Worm (Caenorhabditis elegans) whole organism, young adult: Measurements from ENCODE around the gene F56D6.12.
"Not testable (repeated sequence)": the region's sequence is repeated elsewhere in the genome, so short reads cannot be mapped to it uniquely, and the experiment has no call there.

Experiments
- B0336.3 ChIP-seq: fragments of 200-800 bp; sonication (Bioruptor generic); IDR thresholded peaks from 2 replicates; pipeline ENCODE4 v1.3.6; 2022; ENCODE audit warnings: missing genetic modification characterization, missing compliant biosample characterization
- F23B12.7 ChIP-seq: sonication (generic microtip); optimal IDR thresholded peaks from 2 replicates; lab custom pipeline; 2017; ENCODE audit warnings: missing genetic modification characterization, mild to moderate bottlenecking, missing compliant biosample characterization, antibody characterized with exemption, moderate library complexity; ENCODE audit not compliant: insufficient read depth
- F39B2.1 ChIP-seq: fragments of 200-800 bp; sonication (Bioruptor generic); IDR thresholded peaks from 2 replicates; pipeline ENCODE4 v1.3.6; 2022; ENCODE audit warnings: missing genetic modification reagents, missing genetic modification characterization, missing compliant biosample characterization
- K11D2.4 ChIP-seq: fragments of 200-800 bp; sonication (Bioruptor generic); IDR thresholded peaks from 2 replicates; pipeline ENCODE4 v1.3.6; 2022; ENCODE audit warnings: missing genetic modification reagents, missing genetic modification characterization, missing compliant biosample characterization
- Y56A3A.18 ChIP-seq: fragments of 200-800 bp; sonication (Bioruptor generic); IDR thresholded peaks from 2 replicates; pipeline ENCODE4 v1.3.6; 2022; ENCODE audit warnings: missing genetic modification reagents, missing genetic modification characterization, missing compliant biosample characterization
- Y67H2A.10 ChIP-seq: fragments of 200-800 bp; sonication (Bioruptor generic); conservative IDR thresholded peaks from 2 replicates; pipeline ENCODE4 v1.3.6; 2022; ENCODE audit warnings: missing genetic modification reagents, missing genetic modification characterization, missing compliant biosample characterization
- Y79H2A.3 ChIP-seq: fragments of 200-800 bp; sonication (Bioruptor generic); conservative IDR thresholded peaks from 2 replicates; pipeline ENCODE4 v1.3.6; 2022; ENCODE audit warnings: missing genetic modification reagents, missing genetic modification characterization, missing compliant biosample characterization
- ZK185.1 ChIP-seq: sonication (generic microtip); optimal IDR thresholded peaks from 2 replicates; lab custom pipeline; 2016; ENCODE audit warnings: mild to moderate bottlenecking, missing genetic modification characterization, missing compliant biosample characterization; ENCODE audit not compliant: poor library complexity, severe bottlenecking
- aptf-3 ChIP-seq: fragments of 200-800 bp; sonication (Bioruptor generic); IDR thresholded peaks from 2 replicates; pipeline ENCODE4 v1.3.6; 2022; ENCODE audit warnings: missing genetic modification characterization, missing compliant biosample characterization
- attf-6 ChIP-seq: fragments of 200-800 bp; sonication (Bioruptor generic); IDR thresholded peaks from 2 replicates; pipeline ENCODE4 v1.3.6; 2022; ENCODE audit warnings: missing genetic modification reagents, missing genetic modification characterization, missing compliant biosample characterization
- ceh-100 ChIP-seq: fragments of 200-800 bp; sonication (Bioruptor generic); IDR thresholded peaks from 2 replicates; pipeline ENCODE4 v1.3.6; 2022; ENCODE audit warnings: missing genetic modification reagents, missing genetic modification characterization, missing compliant biosample characterization
- ceh-40 ChIP-seq: fragments of 200-800 bp; sonication (Bioruptor generic); IDR thresholded peaks from 2 replicates; pipeline ENCODE4 v1.3.6; 2022; ENCODE audit warnings: missing genetic modification characterization, missing compliant biosample characterization
- ceh-79 ChIP-seq: sonication (generic microtip); optimal IDR thresholded peaks from 2 replicates; lab custom pipeline; 2017; ENCODE audit warnings: mild to moderate bottlenecking, missing genetic modification characterization, missing compliant biosample characterization
- dox-1 ChIP-seq: fragments of 200-800 bp; sonication (Bioruptor generic); IDR thresholded peaks from 2 replicates; pipeline ENCODE4 v1.3.6; 2022; ENCODE audit warnings: missing genetic modification reagents, missing genetic modification characterization, missing compliant biosample characterization
- egrh-3 ChIP-seq: fragments of 200-800 bp; sonication (Bioruptor generic); IDR thresholded peaks from 2 replicates; pipeline ENCODE4 v1.3.6; 2022; ENCODE audit warnings: missing genetic modification reagents, missing genetic modification characterization, missing compliant biosample characterization
- ets-4 ChIP-seq: fragments of 200-800 bp; sonication (Bioruptor generic); optimal IDR thresholded peaks from 2 replicates; lab custom pipeline; 2018; ENCODE audit warnings: mild to moderate bottlenecking, missing genetic modification characterization, missing compliant biosample characterization
- hmg-1.2 ChIP-seq: fragments of 200-800 bp; sonication (Bioruptor generic); IDR thresholded peaks from 2 replicates; pipeline ENCODE4 v1.3.6; 2022; ENCODE audit warnings: missing genetic modification reagents, missing genetic modification characterization, missing compliant biosample characterization
- let-607 ChIP-seq, 2 experiments: fragments of 200-800 bp in 1 of 2; sonication (Bioruptor generic) in 1 of 2; sonication (generic microtip) in 1 of 2; optimal IDR thresholded peaks; 2 replicates each; lab custom pipeline; 2016 to 2018; ENCODE audit warnings: mild to moderate bottlenecking in 2 of 2, missing compliant biosample characterization in 2 of 2, missing genetic modification characterization in 2 of 2, moderate library complexity in 2 of 2, missing genotype in 1 of 2
- madf-10 ChIP-seq: sonication (generic microtip); optimal IDR thresholded peaks from 2 replicates; lab custom pipeline; 2016; ENCODE audit warnings: mild to moderate bottlenecking, missing genetic modification characterization, missing compliant biosample characterization
- madf-3 ChIP-seq: fragments of 200-800 bp; sonication (Bioruptor generic); IDR thresholded peaks from 2 replicates; pipeline ENCODE4 v1.3.6; 2022; ENCODE audit warnings: missing genetic modification reagents, missing genetic modification characterization, missing compliant biosample characterization
- nfya-2 ChIP-seq: fragments of 200-800 bp; sonication (Bioruptor generic); IDR thresholded peaks from 2 replicates; pipeline ENCODE4 v1.3.6; 2022; ENCODE audit warnings: missing genetic modification reagents, missing genetic modification characterization, missing compliant biosample characterization
- nfyb-1 ChIP-seq: fragments of 200-800 bp; sonication (Bioruptor generic); IDR thresholded peaks from 2 replicates; pipeline ENCODE4 v1.3.6; 2022; ENCODE audit warnings: missing genetic modification reagents, missing genetic modification characterization, missing compliant biosample characterization
- nhr-120 ChIP-seq: fragments of 200-800 bp; sonication (Bioruptor generic); IDR thresholded peaks from 2 replicates; pipeline ENCODE4 v1.3.6; 2022; ENCODE audit warnings: missing genetic modification characterization, missing compliant biosample characterization
- nhr-179 ChIP-seq: sonication (generic microtip); optimal IDR thresholded peaks from 2 replicates; lab custom pipeline; 2016; ENCODE audit warnings: mild to moderate bottlenecking, missing genetic modification characterization, missing compliant biosample characterization
- nhr-80 ChIP-seq: sonication (generic microtip); optimal IDR thresholded peaks from 2 replicates; lab custom pipeline; 2016; ENCODE audit warnings: missing genetic modification characterization, missing compliant biosample characterization
- rec-8 ChIP-seq, 2 experiments: sonication (generic microtip); optimal IDR thresholded peaks; 2 replicates each; lab custom pipeline; 2016; ENCODE audit warnings: mild to moderate bottlenecking in 2 of 2, missing genetic modification characterization in 2 of 2, missing genetic modification reagents in 2 of 2, missing genotype in 2 of 2, missing biosample characterization in 1 of 2, missing compliant biosample characterization in 1 of 2, moderate library complexity in 1 of 2
- snpc-1.1 ChIP-seq: sonication (generic microtip); optimal IDR thresholded peaks from 2 replicates; lab custom pipeline; 2017; ENCODE audit warnings: missing genetic modification characterization, mild to moderate bottlenecking, missing compliant biosample characterization, antibody characterized with exemption, moderate library complexity, missing genotype, missing genetic modification reagents; ENCODE audit not compliant: insufficient read depth
- snpc-4 ChIP-seq, 5 experiments: fragments of 150-350 bp in 1 of 5; sonication (generic microtip) in 4 of 5; optimal IDR thresholded peaks; 2 replicates each; lab custom pipeline; 2014 to 2018; ENCODE audit warnings: missing genetic modification characterization in 5 of 5, missing biosample characterization in 3 of 5, antibody characterized with exemption in 2 of 5, mild to moderate bottlenecking in 2 of 5, missing compliant biosample characterization in 2 of 5, missing genotype in 2 of 5, moderate library complexity in 2 of 5, missing genetic modification reagents in 1 of 5
- tbp1 ChIP-seq: fragments of 200-800 bp; sonication (Bioruptor generic); optimal IDR thresholded peaks from 2 replicates; lab custom pipeline; 2018; ENCODE audit warnings: mild to moderate bottlenecking, missing genetic modification characterization, missing compliant biosample characterization
- tbx-9 ChIP-seq: sonication (generic microtip); optimal IDR thresholded peaks from 2 replicates; lab custom pipeline; 2016; ENCODE audit warnings: borderline replicate concordance, missing genetic modification characterization, inconsistent platforms, missing compliant biosample characterization
- unc-62 ChIP-seq: fragments of 150-350 bp; optimal IDR thresholded peaks from 2 replicates; lab custom pipeline; 2014; ENCODE audit warnings: missing biosample characterization, missing genetic modification reagents, missing genetic modification characterization
- zfh-2 ChIP-seq: fragments of 200-800 bp; sonication (Bioruptor generic); conservative IDR thresholded peaks from 2 replicates; pipeline ENCODE4 v1.3.6; 2022; ENCODE audit warnings: missing genetic modification reagents, missing genetic modification characterization, missing compliant biosample characterization
- ztf-26 ChIP-seq: sonication (generic microtip); optimal IDR thresholded peaks from 2 replicates; lab custom pipeline; 2017; ENCODE audit warnings: missing genetic modification characterization, missing compliant biosample characterization
- ztf-28 ChIP-seq: fragments of 200-800 bp; sonication (Bioruptor generic); IDR thresholded peaks from 2 replicates; pipeline ENCODE4 v1.3.6; 2022; ENCODE audit warnings: missing genetic modification reagents, missing genetic modification characterization, missing compliant biosample characterization
- ztf-3 ChIP-seq: fragments of 200-800 bp; sonication (Bioruptor generic); optimal IDR thresholded peaks from 2 replicates; lab custom pipeline; 2018; ENCODE audit warnings: mild to moderate bottlenecking, missing genetic modification characterization, missing compliant biosample characterization

The F56D6.12 gene

ce11 chrIV:3944459-3944858 is 36.5 kb downstream of the F56D6.12 start, which contains the start of gene clec-72:
clec-72 (plus strand) TSS chrIV:3944816.
- TF ChIP-seq ets-4 (GFP tag; lab: Kevin White, UChicago) (peak; percentile 62), ceh-79 (no peak), attf-6 (GFP tag; lab: Robert Waterston, UW) (no peak), F23B12.7 (tag; lab: Kevin White, UChicago) (no peak), nfya-2 (GFP tag; lab: Robert Waterston, UW) (no peak), madf-3 (GFP tag; lab: Robert Waterston, UW) (no peak), nhr-179 (tag; lab: Kevin White, UChicago) (no peak), tbx-9 (tag; lab: Kevin White, UChicago) (no peak), nfyb-1 (no peak), snpc-1.1 (tag; lab: Kevin White, UChicago) (no peak), dox-1 (GFP tag; lab: Robert Waterston, UW) (peak; percentile 19; the same call in 1 of the 2 replicates), nhr-80 (tag; lab: Kevin White, UChicago) (peak; percentile 90), unc-62 (GFP tag; lab: Kevin White, UChicago) (peak; percentile 43), ZK185.1 (tag; lab: Kevin White, UChicago) (no peak), ztf-3 (GFP tag; lab: Kevin White, UChicago) (no peak), rec-8 (tag; optimal IDR thresholded peaks at IDR 0.05; lab: Kevin White, UChicago) (no peak), Y79H2A.3 (no peak), egrh-3 (GFP tag; lab: Robert Waterston, UW) (no peak), let-607 (tag; optimal IDR thresholded peaks at IDR 0.05; lab: Kevin White, UChicago) (no peak), aptf-3 (GFP tag; lab: Robert Waterston, UW) (no peak), ceh-100 (GFP tag; lab: Robert Waterston, UW) (no peak)

ce11 chrIV:3947377-3947956 is 39.5 kb downstream of the F56D6.12 start:
- TF ChIP-seq egrh-3 (GFP tag; lab: Robert Waterston, UW) (peak; percentile 74; the same call in 1 of the 2 replicates), ztf-28 (GFP tag; lab: Robert Waterston, UW) (0 out of 2 replicates have a peak, but pooled peaks have one; percentile 33), hmg-1.2 (GFP tag; lab: Robert Waterston, UW) (peak; percentile 37), snpc-4 (tag; optimal IDR thresholded peaks at IDR 0.05; lab: Kevin White, UChicago) (peak in 1 of 4 experiments; percentile 81), dox-1 (GFP tag; lab: Robert Waterston, UW) (peak; percentile 7; the same call in 1 of the 2 replicates), zfh-2 (GFP tag; lab: Robert Waterston, UW) (peak; percentile 86)
- TF ChIP-seq snpc-4 (GFP tag; optimal IDR thresholded peaks at IDR 0.05; lab: Kevin White, UChicago), result not testable (repeated sequence)

- TF ChIP-seq ceh-40 (GFP tag; lab: Robert Waterston, UW) (no peak), ztf-26 (tag; lab: Kevin White, UChicago) (no peak), hmg-1.2 (GFP tag; lab: Robert Waterston, UW) (no peak), attf-6 (GFP tag; lab: Robert Waterston, UW) (no peak), ztf-28 (GFP tag; lab: Robert Waterston, UW) (no peak), K11D2.4 (GFP tag; lab: Robert Waterston, UW) (no peak), nhr-120 (GFP tag; lab: Robert Waterston, UW) (no peak), Y67H2A.10 (GFP tag; lab: Robert Waterston, UW) (no peak), B0336.3 (no peak), tbp1 (no peak), madf-10 (tag; lab: Kevin White, UChicago) (no peak), F23B12.7 (tag; lab: Kevin White, UChicago) (no peak), F39B2.1 (GFP tag; lab: Robert Waterston, UW) (no peak), Y56A3A.18 (GFP tag; lab: Robert Waterston, UW) (no peak)
These were observed 48.2 kb downstream of the F56D6.12 start, which contains the start of gene clec-73 for ce11 chrIV:3956095-3956494. clec-73 (minus strand) TSS chrIV:3956195.
